Fruit fly (Drosophila melanogaster) whole organism, pupa: ENCODE results near the gene CG31468.

Experiments
- CG10348 ChIP-seq: fragments of 200-800 bp; sonication (Bioruptor generic); IDR thresholded peaks from 2 replicates; pipeline ENCODE4 v1.3.6; 2022; ENCODE audit warnings: missing biosample characterization, missing genetic modification characterization
- CG12605 ChIP-seq: fragments of 200-800 bp; sonication (Bioruptor generic); IDR thresholded peaks from 2 replicates; pipeline ENCODE4 v1.3.6; 2022; ENCODE audit warnings: missing biosample characterization, missing genetic modification characterization
- CG13204 ChIP-seq: fragments of 200-800 bp; sonication (Bioruptor generic); optimal IDR thresholded peaks from 2 replicates; lab custom pipeline; 2018; ENCODE audit warnings: missing biosample characterization, mild to moderate bottlenecking, missing genetic modification characterization, moderate library complexity
- CG14655 ChIP-seq: fragments of 200-800 bp; sonication (Bioruptor generic); optimal IDR thresholded peaks from 3 replicates; lab custom pipeline; 2017; ENCODE audit warnings: mild to moderate bottlenecking, missing biosample characterization, missing genetic modification reagents, missing genetic modification characterization
- CG17806 ChIP-seq: fragments of 200-800 bp; sonication (Bioruptor generic); optimal IDR thresholded peaks from 2 replicates; lab custom pipeline; 2018; ENCODE audit warnings: missing biosample characterization, mild to moderate bottlenecking, missing genetic modification characterization, moderate library complexity
- CG8159 ChIP-seq: fragments of 200-800 bp; sonication (Bioruptor generic); optimal IDR thresholded peaks from 3 replicates; lab custom pipeline; 2018; ENCODE audit warnings: missing biosample characterization, mild to moderate bottlenecking, missing genetic modification characterization, moderate library complexity
- D1 ChIP-seq: fragments of 200-800 bp; sonication (Bioruptor generic); optimal IDR thresholded peaks from 2 replicates; lab custom pipeline; 2018; ENCODE audit warnings: missing biosample characterization, mild to moderate bottlenecking, missing genetic modification characterization, moderate library complexity
- EcR ChIP-seq: fragments of 200-800 bp; sonication (Bioruptor generic); optimal IDR thresholded peaks from 3 replicates; lab custom pipeline; 2019; ENCODE audit warnings: missing biosample characterization, missing genetic modification characterization, mild to moderate bottlenecking, moderate library complexity, missing genetic modification reagents
- Ets98B ChIP-seq: fragments of 200-800 bp; sonication (Bioruptor generic); IDR thresholded peaks from 2 replicates; pipeline ENCODE4 v1.3.6; 2022; ENCODE audit warnings: missing biosample characterization, missing genetic modification characterization
- Pif1A ChIP-seq: fragments of 200-800 bp; sonication (Bioruptor generic); optimal IDR thresholded peaks from 3 replicates; lab custom pipeline; 2016; ENCODE audit warnings: missing biosample characterization, missing genetic modification characterization
- fd96Ca ChIP-seq: fragments of 200-800 bp; sonication (Bioruptor generic); IDR thresholded peaks from 3 replicates; pipeline ENCODE4 v1.3.6; 2022; ENCODE audit warnings: missing biosample characterization, missing genetic modification characterization
- gl ChIP-seq: fragments of 200-800 bp; sonication (Bioruptor generic); optimal IDR thresholded peaks from 2 replicates; lab custom pipeline; 2018; ENCODE audit warnings: missing biosample characterization, mild to moderate bottlenecking, missing genetic modification characterization
- rn ChIP-seq: fragments of 200-800 bp; sonication (Bioruptor generic); IDR thresholded peaks from 2 replicates; pipeline ENCODE4 v1.3.6; 2022; ENCODE audit warnings: missing biosample characterization, missing genetic modification characterization

DNA sequence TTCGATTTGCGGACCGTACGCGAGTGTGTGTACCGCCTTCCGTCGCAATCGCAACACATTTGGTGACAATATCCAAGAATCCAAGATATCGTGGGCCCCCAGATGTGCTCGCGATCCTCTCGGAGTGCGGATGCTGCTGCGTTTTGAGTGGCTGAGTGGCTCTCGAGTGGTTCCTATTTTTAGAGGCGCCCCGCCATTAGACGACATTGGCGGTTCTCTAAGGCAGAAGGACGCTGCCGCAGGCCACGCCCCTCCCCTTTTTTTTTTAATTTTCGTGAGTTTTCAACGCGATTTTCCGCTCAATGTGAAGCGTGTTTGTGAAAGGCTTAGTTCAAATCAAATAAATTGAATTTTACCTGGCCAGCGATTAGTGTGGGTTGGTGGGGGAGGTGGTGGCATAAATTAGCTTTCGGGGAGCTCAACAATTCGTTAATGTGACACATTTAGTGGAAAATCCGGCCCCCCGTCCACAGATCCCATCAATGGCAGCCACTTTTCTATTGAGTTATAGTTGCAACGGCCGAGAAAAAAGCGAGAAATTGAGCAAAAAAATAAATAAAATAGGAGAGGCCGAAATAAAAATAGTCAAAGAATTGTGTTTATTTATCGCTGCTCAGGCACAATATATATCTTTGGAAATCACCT is 18.3 kb upstream of the CG31468 start, which contains the start of gene nau:
- TF ChIP-seq rn, result no peak
- TF ChIP-seq Ets98B, result no peak
- no peak for TF ChIP-seq gl
- no peak for TF ChIP-seq EcR
- no peak for TF ChIP-seq D1 (tag; lab: Kevin White, UChicago)
- TF ChIP-seq fd96Ca, result no peak
- no peak for TF ChIP-seq CG10348 (GFP tag; lab: Robert Waterston, UW)
- no peak for TF ChIP-seq CG13204 (GFP tag; lab: Kevin White, UChicago)
- no peak for TF ChIP-seq CG14655
- TF ChIP-seq CG8159 (tag; lab: Kevin White, UChicago), result no peak
- TF ChIP-seq Pif1A, result no peak
- no peak for TF ChIP-seq CG12605
- TF ChIP-seq CG17806 (tag; lab: Kevin White, UChicago), result no peak
